Worm (Caenorhabditis elegans): ENCODE data around the gene ZK593.2.
"Not testable (repeated sequence)": the region's sequence is repeated elsewhere in the genome, so short reads cannot be mapped to it uniquely, and the experiment has no call there.

ce11 chrIV:10954955-10955354 is 41.8 kb downstream of the ZK593.2 start, which contains the start of gene Y69E1A.4:
- TF ChIP-seq ces-1 (GFP tag; optimal IDR thresholded peaks at IDR 0.05); pha-4 (tag; optimal IDR thresholded peaks at IDR 0.05); unc-62 (GFP tag; optimal IDR thresholded peaks at IDR 0.05); flh-1 (GFP tag; optimal IDR thresholded peaks at IDR 0.05); zip-8 (tag; optimal IDR thresholded peaks at IDR 0.05); sptf-1 (tag; optimal IDR thresholded peaks at IDR 0.05): not testable (repeated sequence)
